Worm (Caenorhabditis elegans) whole organism, L2 larva: ENCODE measurements around the gene hgrs-1.

Experiments used
- C34F6.9 ChIP-seq: fragments of 150-350 bp; optimal IDR thresholded peaks from 2 replicates; lab custom pipeline; 2014; ENCODE audit warnings: missing biosample characterization, missing genetic modification characterization
- F13H6.1 ChIP-seq: sonication (generic microtip); optimal IDR thresholded peaks from 2 replicates; lab custom pipeline; 2016; ENCODE audit warnings: missing genetic modification characterization, missing compliant biosample characterization
- ZK546.5 ChIP-seq: sonication (generic microtip); optimal IDR thresholded peaks from 2 replicates; lab custom pipeline; 2017; ENCODE audit warnings: missing biosample characterization, missing genetic modification characterization
- alr-1 ChIP-seq: fragments of 150-350 bp; optimal IDR thresholded peaks from 2 replicates; lab custom pipeline; 2014; ENCODE audit warnings: missing biosample characterization, missing genetic modification characterization
- aly-2 ChIP-seq: fragments of 150-350 bp; optimal IDR thresholded peaks from 2 replicates; lab custom pipeline; 2014; ENCODE audit warnings: missing biosample characterization, missing genetic modification characterization
- ama-1 ChIP-seq: fragments of 150-350 bp; optimal IDR thresholded peaks from 2 replicates; lab custom pipeline; 2018; ENCODE audit warnings: inconsistent platforms
- blmp-1 ChIP-seq: sonication (generic microtip); optimal IDR thresholded peaks from 2 replicates; lab custom pipeline; 2017; ENCODE audit warnings: missing genetic modification characterization, mild to moderate bottlenecking, missing compliant biosample characterization, antibody characterized with exemption, moderate library complexity; ENCODE audit not compliant: insufficient read depth
- ceh-82 ChIP-seq: fragments of 150-350 bp; optimal IDR thresholded peaks from 2 replicates; lab custom pipeline; 2014; ENCODE audit warnings: missing biosample characterization, missing genetic modification characterization
- dmd-4 ChIP-seq: sonication (generic microtip); optimal IDR thresholded peaks from 2 replicates; lab custom pipeline; 2017; ENCODE audit warnings: missing biosample characterization, missing genetic modification characterization
- egl-27 ChIP-seq: sonication (generic microtip); optimal IDR thresholded peaks from 3 replicates; lab custom pipeline; 2017; ENCODE audit warnings: missing biosample characterization, missing genetic modification reagents, missing genetic modification characterization
- elt-1 ChIP-seq: fragments of 150-350 bp; optimal IDR thresholded peaks from 2 replicates; lab custom pipeline; 2014; ENCODE audit warnings: missing biosample characterization, missing genetic modification characterization
- elt-3 ChIP-seq: sonication (generic microtip); optimal IDR thresholded peaks from 2 replicates; lab custom pipeline; 2017; ENCODE audit warnings: missing biosample characterization, missing genetic modification characterization
- fos-1 ChIP-seq: fragments of 150-350 bp; optimal IDR thresholded peaks from 2 replicates; lab custom pipeline; 2014; ENCODE audit warnings: missing biosample characterization, missing genetic modification characterization
- gmeb-1 ChIP-seq: fragments of 150-350 bp; optimal IDR thresholded peaks from 2 replicates; lab custom pipeline; 2014; ENCODE audit warnings: missing biosample characterization, missing genetic modification characterization
- lin-11 ChIP-seq: fragments of 150-350 bp; sonication (generic microtip); optimal IDR thresholded peaks from 2 replicates; lab custom pipeline; 2014; ENCODE audit warnings: missing biosample characterization, missing genetic modification characterization, inconsistent platforms, mixed read lengths
- lin-13 ChIP-seq: fragments of 150-350 bp; optimal IDR thresholded peaks from 2 replicates; lab custom pipeline; 2014; ENCODE audit warnings: missing biosample characterization, missing genetic modification reagents, missing genetic modification characterization
- mbf-1 ChIP-seq: sonication (generic microtip); optimal IDR thresholded peaks from 2 replicates; lab custom pipeline; 2017; ENCODE audit warnings: missing biosample characterization, missing genetic modification characterization
- mdl-1 ChIP-seq, 2 experiments: fragments of 150-350 bp in 1 of 2; sonication (generic microtip) in 1 of 2; optimal IDR thresholded peaks; 2 replicates each; lab custom pipeline; 2017; ENCODE audit warnings: missing biosample characterization in 2 of 2, missing genetic modification characterization in 2 of 2
- nhr-10 ChIP-seq: sonication (generic microtip); optimal IDR thresholded peaks from 2 replicates; lab custom pipeline; 2017; ENCODE audit warnings: missing biosample characterization, missing genetic modification characterization
- nhr-12 ChIP-seq: fragments of 150-350 bp; optimal IDR thresholded peaks from 2 replicates; lab custom pipeline; 2014; ENCODE audit warnings: missing biosample characterization, missing genetic modification characterization
- nhr-129 ChIP-seq: fragments of 150-350 bp; optimal IDR thresholded peaks from 2 replicates; lab custom pipeline; 2014; ENCODE audit warnings: missing biosample characterization, missing genetic modification characterization
- nhr-21 ChIP-seq: fragments of 150-350 bp; optimal IDR thresholded peaks from 2 replicates; lab custom pipeline; 2014; ENCODE audit warnings: missing biosample characterization, missing genetic modification characterization
- nhr-237 ChIP-seq: fragments of 150-350 bp; optimal IDR thresholded peaks from 2 replicates; lab custom pipeline; 2014; ENCODE audit warnings: missing biosample characterization, missing genetic modification characterization
- nhr-25 ChIP-seq: fragments of 150-350 bp; sonication (generic microtip); optimal IDR thresholded peaks from 3 replicates; lab custom pipeline; 2014; ENCODE audit warnings: missing biosample characterization, missing genetic modification characterization
- nhr-77 ChIP-seq: fragments of 150-350 bp; optimal IDR thresholded peaks from 2 replicates; lab custom pipeline; 2014; ENCODE audit warnings: missing biosample characterization, missing genetic modification characterization
- peb-1 ChIP-seq: fragments of 150-350 bp; optimal IDR thresholded peaks from 2 replicates; lab custom pipeline; 2014; ENCODE audit warnings: missing biosample characterization, missing genetic modification characterization
- sem-4 ChIP-seq: fragments of 150-350 bp; optimal IDR thresholded peaks from 2 replicates; lab custom pipeline; 2014; ENCODE audit warnings: missing biosample characterization, missing genetic modification reagents, missing genetic modification characterization
- skn-1 ChIP-seq: sonication (generic microtip); optimal IDR thresholded peaks from 2 replicates; lab custom pipeline; 2017; ENCODE audit warnings: missing biosample characterization, missing genetic modification characterization
- sma-3 ChIP-seq: sonication (generic microtip); optimal IDR thresholded peaks from 2 replicates; lab custom pipeline; 2016; ENCODE audit warnings: missing genetic modification reagents, missing genetic modification characterization, missing compliant biosample characterization
- sma-9 ChIP-seq, 2 experiments: fragments of 150-350 bp in 1 of 2; sonication (generic microtip) in 1 of 2; optimal IDR thresholded peaks; 2 replicates each; lab custom pipeline; 2014 to 2016; ENCODE audit warnings: missing genetic modification characterization in 2 of 2, mild to moderate bottlenecking in 1 of 2, missing biosample characterization in 1 of 2, missing compliant biosample characterization in 1 of 2, missing genetic modification reagents in 1 of 2, moderate library complexity in 1 of 2
- zag-1 ChIP-seq: fragments of 150-350 bp; optimal IDR thresholded peaks from 2 replicates; lab custom pipeline; 2014; ENCODE audit warnings: missing biosample characterization, missing genetic modification characterization
- ztf-11 ChIP-seq: sonication (generic microtip); optimal IDR thresholded peaks from 2 replicates; lab custom pipeline; 2017; ENCODE audit warnings: missing biosample characterization, missing genetic modification characterization

Gene hgrs-1

DNA sequence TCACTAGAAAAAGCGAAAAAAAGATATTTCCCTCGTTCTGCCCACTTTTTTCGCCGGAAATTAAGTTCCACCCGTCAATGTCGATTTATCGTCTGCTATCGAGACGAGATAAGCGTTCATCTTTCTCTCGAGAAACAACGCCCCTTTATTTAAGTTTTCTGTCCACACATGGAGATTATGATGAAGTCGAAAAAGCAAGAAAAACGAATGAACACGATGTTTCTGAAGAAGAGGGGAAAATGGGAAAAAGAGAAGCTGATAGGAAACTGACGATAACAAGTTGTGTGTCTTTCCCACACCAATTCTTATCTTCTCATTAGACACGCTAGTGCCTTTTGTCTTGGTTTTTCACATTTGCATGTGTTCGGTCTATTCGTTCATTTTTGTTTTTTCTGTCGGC, 31.1 kb downstream of the hgrs-1 start:
- TF ChIP-seq nhr-25 (tag; lab: Kevin White, UChicago), result peak; percentile 6
- no peak for TF ChIP-seq peb-1 (tag; lab: Kevin White, UChicago)
- peak; percentile 76 for TF ChIP-seq fos-1 (tag; lab: Kevin White, UChicago)
- TF ChIP-seq blmp-1 (tag; lab: Kevin White, UChicago), result peak; percentile 23

DNA sequence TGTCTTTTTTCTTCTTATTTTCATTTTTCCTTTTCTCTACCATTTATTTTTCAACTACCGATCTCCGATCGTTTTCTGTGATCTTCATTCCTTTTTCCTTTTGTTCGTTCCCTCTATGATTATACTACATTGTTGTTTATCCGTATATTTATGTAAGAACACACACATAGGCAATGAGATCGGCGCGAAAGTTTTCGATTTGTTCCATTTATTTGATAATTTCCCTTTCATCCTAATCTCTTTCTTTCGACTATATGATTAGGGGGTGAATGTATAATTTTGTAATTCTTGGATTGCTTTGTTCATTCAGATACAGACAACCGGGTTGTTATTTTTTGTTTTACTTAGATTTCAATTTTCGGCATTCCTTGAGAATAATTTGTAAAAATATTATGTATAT, 32.2 kb downstream of the hgrs-1 start:
- TF ChIP-seq gmeb-1 (tag; lab: Kevin White, UChicago) (no peak), ama-1 (lab: Kevin White, UChicago) (no peak), lin-11 (no peak), mbf-1 (tag; lab: Kevin White, UChicago) (no peak), ztf-11 (tag; lab: Kevin White, UChicago) (no peak), egl-27 (tag; lab: Kevin White, UChicago) (no peak), elt-3 (tag; lab: Kevin White, UChicago) (no peak), fos-1 (tag; lab: Kevin White, UChicago) (no peak), C34F6.9 (no peak)

DNA sequence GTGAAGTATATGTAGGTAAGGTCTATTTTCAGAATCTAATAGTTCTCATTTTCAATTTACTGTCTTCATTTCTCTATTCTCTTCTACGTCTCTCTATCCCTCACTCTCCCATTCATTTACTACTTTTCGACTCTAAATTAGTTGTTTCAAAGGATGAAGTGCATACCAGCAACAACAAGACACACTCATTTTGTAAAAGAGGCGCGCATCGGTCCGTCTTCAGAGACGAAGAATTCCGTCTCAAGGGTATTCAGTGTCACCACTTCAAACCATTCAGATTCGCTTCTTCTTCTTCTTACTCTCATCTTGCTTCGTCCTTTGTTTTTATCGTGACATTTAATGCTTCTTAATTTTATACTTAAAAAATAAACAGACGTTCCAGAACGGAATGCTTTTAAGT, 34.5 kb downstream of the hgrs-1 start:
- TF ChIP-seq nhr-25 (tag; lab: Kevin White, UChicago), result peak; percentile 43
- TF ChIP-seq elt-1 (tag; lab: Kevin White, UChicago), result no peak
- TF ChIP-seq, all 48 proteins: peak for 1

DNA sequence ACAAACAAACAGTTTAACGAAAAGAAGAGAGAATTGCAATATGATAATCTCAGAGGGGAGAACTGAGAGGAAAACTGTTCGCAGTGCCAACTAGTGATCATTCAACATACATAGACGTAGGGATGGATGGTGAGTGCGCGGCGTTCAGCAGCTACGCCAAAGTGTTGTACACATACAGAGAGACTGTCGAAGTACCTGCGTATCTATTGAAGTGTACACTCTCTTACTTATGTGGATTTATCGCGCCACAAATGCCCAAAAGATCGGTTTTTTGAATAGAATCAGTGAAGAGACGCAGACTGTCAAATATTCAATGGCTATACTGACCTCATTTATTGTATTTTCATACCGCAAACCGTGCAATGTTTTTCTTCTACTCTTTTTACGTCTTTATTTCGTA, 35.6 kb downstream of the hgrs-1 start:
- no peak for TF ChIP-seq mbf-1 (tag; lab: Kevin White, UChicago)
- TF ChIP-seq ZK546.5, result no peak
- no peak for TF ChIP-seq nhr-10 (tag; lab: Kevin White, UChicago)
- TF ChIP-seq sma-3 (GFP tag; lab: Kevin White, UChicago), result peak; percentile 17
- no peak for TF ChIP-seq skn-1 (tag; lab: Kevin White, UChicago)
- TF ChIP-seq nhr-21 (tag; lab: Kevin White, UChicago), result peak; percentile 19
- TF ChIP-seq elt-1 (tag; lab: Kevin White, UChicago), result no peak
- peak; percentile 51 for TF ChIP-seq F13H6.1
- peak; percentile 33 for TF ChIP-seq egl-27 (tag; lab: Kevin White, UChicago)
- peak; percentile 19 for TF ChIP-seq sma-9 (GFP tag; optimal IDR thresholded peaks at IDR 0.05; lab: Kevin White, UChicago)
- TF ChIP-seq sma-9 (tag; optimal IDR thresholded peaks at IDR 0.05; lab: Kevin White, UChicago), result no peak
- TF ChIP-seq blmp-1 (tag; lab: Kevin White, UChicago), result peak; percentile 20
- peak; percentile 11 for TF ChIP-seq sem-4 (tag; lab: Kevin White, UChicago)
- peak; percentile 31 for TF ChIP-seq fos-1 (tag; lab: Kevin White, UChicago)

DNA sequence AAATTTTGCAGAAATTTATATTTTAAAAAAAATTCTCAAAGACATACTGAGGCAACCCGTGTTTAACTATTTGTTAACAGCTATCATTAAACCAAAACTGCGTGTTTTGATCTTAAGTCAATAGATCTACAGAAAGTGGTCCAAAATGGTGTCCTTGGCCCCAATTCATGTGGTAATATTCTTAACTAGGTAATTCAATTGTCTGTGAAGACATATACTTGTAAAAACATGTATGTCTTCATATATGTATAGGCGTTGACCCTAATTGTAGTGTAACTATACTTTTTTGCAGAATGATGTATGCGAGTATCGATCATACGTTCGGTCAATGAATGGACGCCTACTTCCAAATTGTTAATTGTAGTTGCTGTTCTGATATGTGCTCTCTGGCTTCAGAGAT, 36.2 kb downstream of the hgrs-1 start, which contains the start of gene C07G1.15:
TSS of gene C07G1.15 (plus strand) at position 301 of the 400 bp plus-strand sequence.
- TF ChIP-seq zag-1 (tag; lab: Kevin White, UChicago) (no peak), lin-13 (no peak), lin-11 (no peak), nhr-12 (tag; lab: Kevin White, UChicago) (no peak), aly-2 (no peak), egl-27 (tag; lab: Kevin White, UChicago) (no peak), ama-1 (lab: Kevin White, UChicago) (no peak), dmd-4 (tag; lab: Kevin White, UChicago) (no peak), gmeb-1 (tag; lab: Kevin White, UChicago) (no peak), nhr-237 (tag; lab: Kevin White, UChicago) (no peak), ceh-82 (tag; lab: Kevin White, UChicago) (no peak)

DNA sequence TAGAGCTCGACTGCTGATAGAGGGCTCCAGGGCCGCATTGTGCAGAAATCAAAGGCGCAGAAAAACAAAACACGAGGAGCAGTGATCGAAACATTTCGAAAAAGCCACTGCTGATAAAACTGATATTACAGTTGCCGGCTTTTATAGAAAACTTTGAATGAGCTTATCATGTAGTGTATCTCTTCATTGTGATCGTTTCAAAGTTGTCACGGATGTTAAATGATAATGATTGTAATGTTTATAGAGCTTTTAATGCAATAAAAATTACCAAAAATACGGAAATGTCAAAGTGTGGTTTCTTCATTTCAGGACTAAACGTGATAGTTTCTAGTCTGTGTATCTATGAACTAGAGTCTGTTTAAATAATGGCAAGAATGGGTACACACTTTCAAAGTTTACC, 37.2 kb downstream of the hgrs-1 start, which contains the start of gene clec-52:
TSS of gene clec-52 (minus strand) at position 101 of the 400 bp plus-strand sequence.
- TF ChIP-seq sma-3 (GFP tag; lab: Kevin White, UChicago) (no peak), nhr-25 (tag; lab: Kevin White, UChicago) (no peak), peb-1 (tag; lab: Kevin White, UChicago) (no peak), lin-13 (no peak), mdl-1 (tag; optimal IDR thresholded peaks at IDR 0.05; lab: Kevin White, UChicago) (no peak), alr-1 (tag; lab: Kevin White, UChicago) (no peak), lin-11 (no peak), ZK546.5 (no peak), elt-3 (tag; lab: Kevin White, UChicago) (no peak), nhr-77 (tag; lab: Kevin White, UChicago) (no peak), ztf-11 (tag; lab: Kevin White, UChicago) (no peak), nhr-129 (no peak), blmp-1 (tag; lab: Kevin White, UChicago) (no peak), nhr-10 (tag; lab: Kevin White, UChicago) (no peak)
- TF ChIP-seq, all 48 proteins: peak for 0
